Fruit fly (Drosophila melanogaster) S2 (cell line): Measurements from ENCODE around the gene CG32793.

Source experiments
- CG8478 ChIP-seq: fragments of >200 bp; optimal IDR thresholded peaks from 2 replicates; lab custom pipeline; 2018
- CTCF ChIP-seq, 2 experiments: fragments of >200 bp; optimal IDR thresholded peaks; 2 replicates each; lab custom pipeline; 2018

The CG32793 gene

DNA sequence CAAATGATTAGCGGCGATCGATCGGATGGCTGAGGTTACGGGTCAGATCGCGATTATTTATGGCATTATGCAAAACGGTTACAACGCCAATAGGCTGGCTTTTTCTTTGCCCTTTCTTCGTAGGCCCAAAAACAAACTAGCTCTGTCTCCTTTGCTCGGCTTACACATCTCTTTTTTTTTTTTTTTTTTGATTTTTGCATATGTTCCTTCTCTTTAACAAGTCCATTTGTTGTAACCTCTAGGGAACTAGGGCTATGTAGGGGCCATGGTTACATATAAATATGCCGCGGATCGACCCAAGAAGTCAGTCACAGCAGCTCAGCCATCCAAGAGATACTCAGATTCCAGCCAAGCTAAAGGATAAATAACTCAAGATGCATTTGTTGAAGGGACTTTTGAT lies 11.5 kb downstream of the CG32793 start, which contains the start of gene CG14421:
Gene CG14421, plus strand, starts transcription at position 301 of the 400 bp plus-strand sequence.
- TF ChIP-seq CG8478 (lab: Kevin White, UChicago) (no peak), CTCF (optimal IDR thresholded peaks at IDR 0.05; lab: Kevin White, UChicago) (no peak)

DNA sequence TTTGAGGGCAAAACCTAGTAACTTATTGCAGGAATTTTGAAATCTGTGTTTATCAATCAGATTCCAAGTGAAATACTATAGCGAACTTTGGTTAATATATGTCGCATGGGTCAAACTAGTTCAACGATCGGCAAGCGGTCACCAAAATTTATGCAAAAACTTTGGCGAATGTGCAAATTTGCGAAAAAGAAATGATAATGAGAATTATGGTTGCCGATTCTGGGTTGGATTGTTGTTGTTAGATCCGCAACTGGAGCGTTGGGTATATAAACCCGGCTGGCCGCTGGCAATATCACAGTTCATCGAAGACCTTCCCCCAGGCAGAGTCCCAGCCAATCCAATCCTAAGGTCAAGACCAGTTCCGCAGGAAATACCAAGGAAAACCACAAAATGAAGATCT lies 13.5 kb downstream of the CG32793 start, which contains the start of gene CG14422:
Gene CG14422, plus strand, starts transcription at position 301 of the 400 bp plus-strand sequence.
- TF ChIP-seq CTCF (optimal IDR thresholded peaks at IDR 0.05; lab: Kevin White, UChicago) (no peak), CG8478 (lab: Kevin White, UChicago) (no peak)

DNA sequence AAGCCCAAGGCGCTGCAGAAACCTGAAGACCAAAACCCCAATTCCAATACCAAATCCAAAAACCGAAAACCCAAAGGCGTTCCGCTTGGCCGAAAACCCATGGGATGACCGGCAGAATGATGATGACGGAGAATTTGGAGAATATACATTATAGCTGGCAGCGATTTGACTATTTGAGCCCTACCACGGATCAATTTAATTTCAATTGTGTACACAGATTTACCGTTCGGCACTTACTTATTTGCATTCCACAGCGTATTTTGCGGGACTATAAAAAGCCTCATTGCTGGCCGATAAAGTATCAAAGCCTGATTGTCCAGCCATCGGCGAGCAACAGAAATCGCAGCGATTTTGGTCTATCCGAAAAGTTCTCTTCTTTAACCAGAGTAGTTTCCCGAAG lies 15.5 kb downstream of the CG32793 start, which contains the start of gene CG14423:
Gene CG14423, plus strand, starts transcription at position 301 of the 400 bp plus-strand sequence.
- no peak for TF ChIP-seq CG8478 (lab: Kevin White, UChicago)
- TF ChIP-seq CTCF (optimal IDR thresholded peaks at IDR 0.05; lab: Kevin White, UChicago), result no peak

DNA sequence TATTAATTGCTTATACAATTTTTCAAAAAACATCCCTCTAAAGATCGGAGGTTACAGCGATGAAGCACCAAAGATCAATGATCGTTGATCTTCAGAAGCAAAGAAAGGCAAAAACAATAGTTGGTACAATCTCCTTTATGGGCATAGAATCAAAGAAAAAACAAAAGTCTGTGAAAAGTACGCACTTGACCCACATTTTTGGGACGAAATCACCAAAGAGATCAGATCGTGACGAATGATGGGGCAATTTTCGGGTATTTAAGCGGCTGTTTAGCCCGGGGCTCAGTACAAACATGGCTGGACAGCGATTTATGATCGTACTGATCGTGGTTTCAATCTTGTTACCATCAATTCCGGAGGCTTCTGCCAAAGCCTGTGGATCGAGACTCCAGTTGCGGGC lies 17.2 kb downstream of the CG32793 start, which contains the start of gene CG17959:
Gene CG17959, plus strand, starts transcription at position 301 of the 400 bp plus-strand sequence.
- TF ChIP-seq CTCF (optimal IDR thresholded peaks at IDR 0.05; lab: Kevin White, UChicago) (no peak), CG8478 (lab: Kevin White, UChicago) (no peak)

DNA sequence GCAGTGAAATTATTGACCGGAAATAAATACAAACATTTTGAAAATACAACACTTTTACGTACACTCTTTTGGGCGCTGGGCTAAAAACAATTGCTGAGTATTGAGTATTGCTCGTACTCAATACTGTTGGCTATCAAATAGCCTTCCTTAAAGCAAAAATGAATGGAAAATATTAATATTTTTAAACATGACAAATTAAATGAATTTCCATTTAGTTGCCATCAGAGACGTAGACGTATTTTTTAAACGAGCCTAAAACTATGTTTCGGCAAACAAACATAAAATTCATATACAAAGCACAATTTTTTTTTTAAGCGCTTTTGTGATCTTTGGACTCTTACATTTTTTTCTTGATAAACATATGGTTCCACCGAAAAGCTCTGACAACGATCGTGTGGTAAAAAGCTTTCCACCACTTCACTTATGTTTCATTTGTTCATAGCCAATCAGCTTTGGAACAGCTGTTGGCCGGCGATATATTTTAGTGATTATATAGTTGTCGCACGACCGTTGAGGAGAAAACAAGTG lies 18.0 kb downstream of the CG32793 start, which contains the start of gene CG3603:
Gene CG3603, plus strand, starts transcription at position 490 of the 528 bp plus-strand sequence.
- TF ChIP-seq CTCF (optimal IDR thresholded peaks at IDR 0.05; lab: Kevin White, UChicago) (no peak), CG8478 (lab: Kevin White, UChicago) (no peak)

DNA sequence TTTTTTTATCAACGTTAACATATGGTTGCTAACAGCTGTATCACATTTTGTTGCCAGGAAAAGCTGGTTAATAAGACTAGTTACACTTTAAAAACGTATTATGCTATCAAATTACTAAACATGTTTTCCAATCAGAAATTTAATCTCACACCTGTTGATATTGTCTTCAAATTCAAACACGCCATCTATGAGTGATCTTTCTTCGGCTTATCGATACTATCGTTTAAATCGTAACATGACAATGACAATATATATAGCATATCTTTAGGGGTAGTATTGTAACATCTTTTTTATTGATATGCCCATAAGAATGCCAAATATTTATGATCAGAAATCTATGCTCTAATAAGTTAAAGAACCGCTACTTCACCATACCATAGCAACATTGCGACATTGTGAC lies 19.5 kb downstream of the CG32793 start:
- no peak for TF ChIP-seq CG8478 (lab: Kevin White, UChicago)
- peak; percentile 85 to 87 for TF ChIP-seq CTCF (optimal IDR thresholded peaks at IDR 0.05; lab: Kevin White, UChicago)

DNA sequence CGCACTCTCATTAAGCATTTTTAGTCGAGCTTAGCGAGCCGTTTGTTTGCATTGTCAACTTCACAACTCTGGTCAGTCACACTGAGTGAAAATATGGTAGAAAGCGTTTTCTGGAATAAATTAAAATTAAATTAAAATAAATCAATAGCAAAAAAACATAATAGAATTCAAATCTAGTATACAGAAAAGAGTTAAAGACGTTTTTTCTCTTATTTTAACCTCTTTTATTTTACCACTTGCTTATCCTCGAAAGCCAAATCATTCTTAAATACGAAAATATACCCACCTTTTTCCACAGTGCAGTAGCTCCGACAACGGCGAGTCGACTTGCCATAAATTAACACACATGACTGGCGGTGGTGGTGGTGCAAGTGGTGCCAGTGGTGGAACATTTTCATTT lies 22.0 kb downstream of the CG32793 start:
- no peak for TF ChIP-seq CTCF (optimal IDR thresholded peaks at IDR 0.05; lab: Kevin White, UChicago)
- no peak for TF ChIP-seq CG8478 (lab: Kevin White, UChicago)

DNA sequence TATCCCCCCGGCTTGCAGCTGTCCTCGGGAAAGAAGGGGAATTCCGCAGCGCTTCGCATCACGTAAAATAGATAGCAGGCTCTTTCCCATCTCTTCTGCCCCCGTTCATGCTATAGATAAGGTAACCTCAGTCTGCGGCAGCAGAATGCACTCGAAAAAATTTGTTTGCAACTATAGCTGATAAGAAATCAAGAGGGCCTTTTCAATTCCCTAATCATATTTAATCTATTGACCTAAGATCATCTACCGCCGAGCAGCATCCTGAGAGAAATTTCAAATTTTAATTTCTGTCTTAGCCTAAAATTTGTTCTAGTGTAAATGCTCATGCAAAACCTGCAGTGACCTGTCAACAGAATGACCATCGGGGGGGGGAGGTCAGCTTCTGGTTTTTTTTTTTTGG lies 27.0 kb downstream of the CG32793 start:
- TF ChIP-seq CG8478 (lab: Kevin White, UChicago), result no peak

DNA sequence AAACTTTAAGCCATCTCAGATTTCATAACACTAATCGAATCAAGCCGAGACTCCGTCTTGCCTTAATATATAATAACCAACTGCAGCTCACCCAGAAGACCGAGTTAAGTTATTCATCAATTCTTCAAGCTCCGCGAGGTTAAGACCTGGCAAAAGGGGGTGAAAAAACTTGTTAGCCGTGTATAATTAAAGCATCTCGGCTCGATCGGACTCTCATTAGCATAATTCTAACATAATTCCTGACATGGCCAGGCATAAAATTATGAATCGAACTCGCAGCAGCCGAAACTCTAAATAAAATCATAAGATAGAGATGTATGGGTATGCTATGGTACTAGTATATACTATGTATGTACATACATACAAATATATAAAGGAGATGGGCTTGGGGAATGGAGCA lies 33.6 kb downstream of the CG32793 start:
- TF ChIP-seq CTCF (optimal IDR thresholded peaks at IDR 0.05; lab: Kevin White, UChicago) (no peak), CG8478 (lab: Kevin White, UChicago) (no peak)

DNA sequence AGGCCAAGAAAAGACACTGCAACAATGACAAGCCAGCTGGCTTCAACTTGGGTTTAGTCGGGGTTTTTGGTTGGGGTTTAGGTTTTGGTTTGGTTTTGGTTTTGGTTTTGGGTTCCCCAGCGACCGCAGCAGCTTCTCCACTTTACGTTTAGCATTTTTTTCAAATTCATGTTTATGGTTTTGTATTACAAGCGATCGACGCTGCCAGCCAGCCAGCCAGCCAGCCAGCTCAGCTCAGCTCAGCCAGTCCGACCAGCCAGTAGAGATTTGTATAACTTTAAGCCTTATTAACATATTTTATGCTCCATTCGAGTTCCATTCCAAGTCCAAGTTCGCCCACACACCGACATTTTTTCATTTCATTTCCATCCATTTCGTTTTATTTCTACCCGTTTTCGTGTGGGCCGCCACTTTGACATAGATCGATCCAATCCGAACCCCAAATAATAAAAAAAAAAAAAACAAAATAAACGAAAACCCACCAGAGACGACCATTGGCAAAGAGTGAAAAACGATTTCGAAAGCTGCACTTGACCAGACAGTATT lies 34.3 kb downstream of the CG32793 start:
- TF ChIP-seq CTCF (optimal IDR thresholded peaks at IDR 0.05; lab: Kevin White, UChicago), result no peak
- no peak for TF ChIP-seq CG8478 (lab: Kevin White, UChicago)

DNA sequence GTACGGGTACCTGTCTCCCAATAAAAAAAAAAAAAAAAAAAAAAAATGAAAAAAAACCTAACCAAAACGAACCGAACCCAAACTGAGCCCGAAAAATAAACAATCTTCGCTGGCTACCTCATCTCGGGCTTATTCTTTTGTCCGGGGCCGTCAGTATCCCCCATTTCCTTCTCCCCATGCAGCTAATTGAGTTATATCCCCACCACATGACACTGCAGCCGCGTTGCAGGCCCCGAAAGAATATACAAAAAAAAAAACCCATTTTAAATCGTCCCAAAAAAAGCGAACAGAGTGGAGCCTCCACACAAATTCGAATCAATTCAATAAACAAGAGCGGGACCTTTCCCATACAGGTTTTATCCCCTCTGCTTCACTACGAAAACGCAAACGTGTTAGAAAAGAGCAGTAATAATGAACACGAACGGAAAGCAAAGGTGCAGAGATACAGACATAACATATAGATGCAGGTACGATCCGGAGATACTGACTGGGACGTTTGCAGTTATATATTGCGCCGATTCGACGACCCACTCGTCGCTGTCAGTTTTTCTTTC lies 35.2 kb downstream of the CG32793 start:
- TF ChIP-seq CTCF (optimal IDR thresholded peaks at IDR 0.05; lab: Kevin White, UChicago) (no peak), CG8478 (lab: Kevin White, UChicago) (no peak)

DNA sequence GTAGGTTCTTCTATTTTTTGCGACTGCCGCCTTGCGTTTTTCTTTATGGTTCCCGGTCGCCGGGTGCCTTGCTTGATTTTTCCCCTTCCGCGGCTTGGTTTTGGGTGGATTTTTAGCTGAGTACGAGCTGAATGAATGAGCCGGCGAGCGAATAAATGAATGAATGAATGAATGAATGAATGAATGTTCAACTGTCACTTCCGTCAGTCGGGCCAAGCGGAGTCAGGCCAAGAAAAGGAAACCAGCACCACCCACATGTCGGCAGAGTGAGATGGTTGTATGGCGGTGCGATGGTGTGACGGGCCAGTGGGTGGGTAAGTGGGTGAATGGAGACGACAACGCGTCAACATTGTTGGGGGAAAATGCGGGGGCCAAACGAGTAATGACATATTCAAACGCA lies 39.4 kb downstream of the CG32793 start:
- TF ChIP-seq CG8478 (lab: Kevin White, UChicago) (no peak), CTCF (optimal IDR thresholded peaks at IDR 0.05; lab: Kevin White, UChicago) (no peak)

DNA sequence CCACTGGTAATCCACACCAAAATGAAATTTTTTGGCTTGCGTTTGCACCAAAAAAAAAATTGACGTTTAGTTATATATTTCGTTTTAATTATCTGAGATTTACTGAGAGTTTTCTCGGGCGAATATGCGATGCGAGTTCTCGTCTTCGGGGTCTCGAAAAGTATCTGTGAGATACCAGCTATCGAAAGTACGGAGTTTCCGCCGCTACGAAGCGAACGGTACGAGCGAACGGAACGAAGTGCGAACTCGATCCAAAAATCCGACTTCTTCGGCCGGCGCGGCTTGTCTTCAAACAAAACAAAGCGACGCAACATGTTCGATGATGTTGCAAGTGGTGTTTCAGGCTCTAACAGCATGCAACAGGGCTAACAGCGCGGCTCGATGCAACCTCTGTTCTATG lies 44.0 kb downstream of the CG32793 start, which contains the start of gene rst:
Gene rst, minus strand, starts transcription at position 242 of the 400 bp plus-strand sequence.
- no peak for TF ChIP-seq CG8478 (lab: Kevin White, UChicago)
- TF ChIP-seq CTCF (optimal IDR thresholded peaks at IDR 0.05; lab: Kevin White, UChicago), result no peak

DNA sequence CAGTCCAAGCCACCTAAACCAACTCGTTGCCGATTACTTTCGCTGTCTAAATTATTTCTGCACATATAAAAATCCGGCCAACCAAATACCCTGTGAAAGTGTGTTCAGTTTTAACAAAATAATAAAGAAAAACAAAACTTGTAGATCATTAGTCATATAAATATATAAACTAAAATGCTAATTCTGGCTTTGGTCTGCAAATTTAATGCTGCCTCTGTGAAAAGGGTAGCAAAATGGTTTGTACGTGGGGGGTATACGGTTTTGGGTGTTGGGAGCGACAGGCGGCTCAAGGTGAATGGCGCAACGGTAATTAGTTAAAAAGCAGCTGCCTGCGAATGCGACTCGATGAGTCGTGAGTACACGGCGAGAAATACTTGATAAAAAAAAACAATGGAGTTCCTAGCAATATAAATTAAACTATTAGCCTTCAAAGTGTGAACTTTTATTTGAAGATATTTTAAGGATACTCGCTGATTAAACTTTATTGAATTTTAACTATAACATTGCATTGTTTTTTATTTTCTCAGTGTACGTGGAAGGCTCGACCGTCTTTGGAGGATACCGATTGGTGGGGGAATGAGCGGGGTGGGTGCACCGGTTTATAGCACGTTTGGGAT lies 48.4 kb downstream of the CG32793 start:
- TF ChIP-seq CTCF (optimal IDR thresholded peaks at IDR 0.05; lab: Kevin White, UChicago) (no peak), CG8478 (lab: Kevin White, UChicago) (no peak)

DNA sequence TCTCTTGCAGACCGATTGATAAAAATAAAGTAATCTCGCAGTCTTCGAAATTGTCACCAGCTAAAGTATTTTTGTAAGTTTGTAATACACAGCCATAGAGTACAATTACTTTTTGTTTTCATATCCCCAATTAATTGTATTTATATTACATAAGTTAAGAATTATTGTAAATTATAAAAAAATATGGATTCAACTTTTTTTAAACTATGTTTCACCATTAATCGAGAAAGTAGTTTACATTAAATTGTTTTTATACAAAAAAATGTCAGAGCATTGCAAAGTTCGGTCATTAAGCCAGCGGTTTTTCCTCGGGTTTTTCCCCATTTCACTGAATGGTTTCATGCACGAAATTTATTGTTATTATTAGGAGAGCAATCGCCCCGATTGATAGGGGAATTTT lies 50.7 kb downstream of the CG32793 start:
- TF ChIP-seq CG8478 (lab: Kevin White, UChicago) (no peak), CTCF (optimal IDR thresholded peaks at IDR 0.05; lab: Kevin White, UChicago) (no peak)
